Fruit fly (Drosophila melanogaster): ENCODE data around the gene CG34148.

DNA sequence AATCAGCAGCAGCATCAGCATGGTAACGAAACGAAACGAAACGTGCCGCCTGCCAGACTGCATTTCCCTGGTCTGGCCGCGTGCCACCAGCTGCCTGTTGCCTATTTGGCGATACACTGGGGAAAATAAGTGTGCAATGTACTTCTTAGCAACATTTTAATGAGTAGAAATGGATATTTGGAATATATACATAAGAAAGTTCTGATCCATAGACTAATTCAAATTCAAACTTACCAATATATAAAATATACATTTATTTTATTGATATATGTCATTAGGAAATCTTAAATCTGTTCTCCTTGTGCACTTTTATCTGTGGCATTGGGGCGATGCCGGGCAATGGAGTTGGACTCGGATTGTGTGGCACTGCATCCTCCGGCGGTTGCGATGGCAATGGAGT, 15.4 kb upstream of the CG34148 start:
- TF ChIP-seq toe (GFP tag; optimal IDR thresholded peaks at IDR 0.05): no peak
- TF ChIP-seq pad (GFP tag; optimal IDR thresholded peaks at IDR 0.05): no peak
- no peak for TF ChIP-seq Mnt (GFP tag; optimal IDR thresholded peaks at IDR 0.05)
- TF ChIP-seq CG5204 (GFP tag; optimal IDR thresholded peaks at IDR 0.05): no peak
